Worm (Caenorhabditis elegans) whole organism, L1 larva: ENCODE results near the gene ZK563.7.
A peak's percentile ranks its signal among the peaks of the same experiment; 100 is the strongest.

ENCODE experiments used
- C16A3.4 ChIP-seq: fragments of 150-350 bp; optimal IDR thresholded peaks from 2 replicates; lab custom pipeline; 2014; ENCODE audit warnings: missing biosample characterization, missing genetic modification characterization
- C34B4.2 ChIP-seq: sonication (generic microtip); optimal IDR thresholded peaks from 2 replicates; lab custom pipeline; 2017; ENCODE audit warnings: mild to moderate bottlenecking, missing genetic modification characterization, missing compliant biosample characterization
- Y116A8C.19 ChIP-seq: sonication (generic microtip); optimal IDR thresholded peaks from 2 replicates; lab custom pipeline; 2016; ENCODE audit warnings: missing compliant biosample characterization, missing genetic modification characterization, borderline replicate concordance
- ceh-82 ChIP-seq, 3 experiments: fragments of 150-350 bp in 1 of 3; sonication (generic microtip) in 2 of 3; optimal IDR thresholded peaks; 2 replicates each; lab custom pipeline; 2014 to 2017; ENCODE audit warnings: missing biosample characterization in 3 of 3, missing genetic modification characterization in 3 of 3
- ceh-88 ChIP-seq: fragments of 200-800 bp; sonication (Bioruptor generic); IDR thresholded peaks from 2 replicates; pipeline ENCODE4 v1.3.6; 2022; ENCODE audit warnings: missing genetic modification characterization, missing compliant biosample characterization
- ceh-90 ChIP-seq: sonication (generic microtip); optimal IDR thresholded peaks from 2 replicates; lab custom pipeline; 2016; ENCODE audit warnings: missing genetic modification characterization, missing compliant biosample characterization
- ces-1 ChIP-seq: fragments of 150-350 bp; optimal IDR thresholded peaks from 2 replicates; lab custom pipeline; 2014; ENCODE audit warnings: missing biosample characterization, missing genetic modification reagents, missing genetic modification characterization
- dpl-1 ChIP-seq, 3 experiments: fragments of 150-350 bp in 2 of 3; sonication (generic microtip) in 1 of 3; optimal IDR thresholded peaks; 2 replicates each; lab custom pipeline; 2014 to 2017; ENCODE audit warnings: missing biosample characterization in 3 of 3, missing genetic modification characterization in 3 of 3, missing genetic modification reagents in 3 of 3
- dsc-1 ChIP-seq: sonication (generic microtip); optimal IDR thresholded peaks from 2 replicates; lab custom pipeline; 2016; ENCODE audit warnings: mild to moderate bottlenecking, missing genetic modification characterization, missing compliant biosample characterization
- efl-1 ChIP-seq, 4 experiments: fragments of 150-350 bp; optimal IDR thresholded peaks in 3 of 4; peaks in 1 of 4; 1 replicate in 1 of 4; 2 replicates in 3 of 4; lab custom pipeline; 2014; ENCODE audit warnings: missing biosample characterization in 2 of 4, missing genetic modification characterization in 2 of 4, missing genetic modification reagents in 2 of 4
- egl-27 ChIP-seq, 2 experiments: fragments of 150-350 bp in 1 of 2; sonication (generic microtip); optimal IDR thresholded peaks; 3 replicates each; lab custom pipeline; 2017 to 2018; ENCODE audit warnings: missing biosample characterization in 2 of 2, missing genetic modification characterization in 2 of 2, missing genetic modification reagents in 2 of 2
- elt-3 ChIP-seq, 6 experiments: fragments of 150-350 bp in 1 of 6; sonication (generic microtip); optimal IDR thresholded peaks; 2 replicates each; lab custom pipeline; 2017 to 2018; ENCODE audit warnings: missing biosample characterization in 6 of 6, missing genetic modification characterization in 6 of 6, inconsistent platforms in 1 of 6
- fkh-10 ChIP-seq: sonication (generic microtip); optimal IDR thresholded peaks from 2 replicates; lab custom pipeline; 2017; ENCODE audit warnings: missing biosample characterization, missing genetic modification reagents, missing genetic modification characterization
- fkh-8 ChIP-seq: sonication (generic microtip); optimal IDR thresholded peaks from 2 replicates; lab custom pipeline; 2016; ENCODE audit warnings: mild to moderate bottlenecking, missing genetic modification characterization, missing compliant biosample characterization
- grh-1 ChIP-seq: fragments of 200-800 bp; sonication (Bioruptor generic); IDR thresholded peaks from 2 replicates; pipeline ENCODE4 v1.3.6; 2022; ENCODE audit warnings: missing genetic modification reagents, missing genetic modification characterization, missing compliant biosample characterization
- hlh-17 ChIP-seq: fragments of 200-800 bp; sonication (Bioruptor generic); optimal IDR thresholded peaks from 2 replicates; lab custom pipeline; 2018; ENCODE audit warnings: missing genetic modification characterization, mild to moderate bottlenecking, missing compliant biosample characterization, moderate library complexity, borderline replicate concordance
- hlh-4 ChIP-seq: sonication (generic microtip); optimal IDR thresholded peaks from 2 replicates; lab custom pipeline; 2016; ENCODE audit warnings: mild to moderate bottlenecking, missing genetic modification characterization, missing compliant biosample characterization
- jun-1 ChIP-seq: fragments of 150-350 bp; optimal IDR thresholded peaks from 2 replicates; lab custom pipeline; 2014; ENCODE audit warnings: missing biosample characterization, missing genetic modification reagents, missing genetic modification characterization
- lin-13 ChIP-seq: fragments of 150-350 bp; optimal IDR thresholded peaks from 2 replicates; lab custom pipeline; 2014; ENCODE audit warnings: missing biosample characterization, missing genetic modification reagents, missing genetic modification characterization
- lin-14 ChIP-seq: fragments of 200-800 bp; sonication (Bioruptor generic); optimal IDR thresholded peaks from 2 replicates; lab custom pipeline; 2018; ENCODE audit warnings: mild to moderate bottlenecking, missing genetic modification characterization, moderate library complexity, missing compliant biosample characterization
- lin-15B ChIP-seq: fragments of 150-350 bp; sonication (generic microtip); optimal IDR thresholded peaks from 3 replicates; lab custom pipeline; 2014; ENCODE audit warnings: missing biosample characterization, missing genetic modification characterization
- lin-35 ChIP-seq, 2 experiments: fragments of 150-350 bp; optimal IDR thresholded peaks; 2 replicates each; lab custom pipeline; 2014; ENCODE audit warnings: missing biosample characterization in 2 of 2, missing genetic modification characterization in 2 of 2, missing genetic modification reagents in 2 of 2
- mab-9 ChIP-seq: fragments of 200-800 bp; sonication (Bioruptor generic); IDR thresholded peaks from 2 replicates; pipeline ENCODE4 v1.3.6; 2022; ENCODE audit warnings: missing genetic modification reagents, missing genetic modification characterization, missing compliant biosample characterization
- mdl-1 ChIP-seq, 2 experiments: fragments of 150-350 bp; optimal IDR thresholded peaks; 2 replicates each; lab custom pipeline; 2014 to 2017; ENCODE audit warnings: missing biosample characterization in 2 of 2, missing genetic modification characterization in 2 of 2, inconsistent platforms in 1 of 2
- nhr-11 ChIP-seq: fragments of 150-350 bp; optimal IDR thresholded peaks from 2 replicates; lab custom pipeline; 2014; ENCODE audit warnings: missing biosample characterization, missing genetic modification characterization
- nhr-12 ChIP-seq: sonication (generic microtip); optimal IDR thresholded peaks from 2 replicates; lab custom pipeline; 2017; ENCODE audit warnings: missing biosample characterization, missing genetic modification characterization
- nhr-76 ChIP-seq: sonication (generic microtip); optimal IDR thresholded peaks from 2 replicates; lab custom pipeline; 2017; ENCODE audit warnings: missing biosample characterization, missing genetic modification characterization
- nhr-77 ChIP-seq: fragments of 150-350 bp; optimal IDR thresholded peaks from 2 replicates; lab custom pipeline; 2014; ENCODE audit warnings: missing biosample characterization, missing genetic modification characterization
- pag-3 ChIP-seq: sonication (generic microtip); optimal IDR thresholded peaks from 2 replicates; lab custom pipeline; 2017; ENCODE audit warnings: missing genetic modification characterization, mild to moderate bottlenecking, missing compliant biosample characterization, antibody characterized with exemption, borderline replicate concordance; ENCODE audit not compliant: insufficient read depth
- pax-3 ChIP-seq: fragments of 200-800 bp; sonication (Bioruptor generic); optimal IDR thresholded peaks from 2 replicates; lab custom pipeline; 2018; ENCODE audit warnings: mild to moderate bottlenecking, missing genetic modification characterization, moderate library complexity, missing compliant biosample characterization
- skn-1 ChIP-seq: fragments of 150-350 bp; optimal IDR thresholded peaks from 2 replicates; lab custom pipeline; 2014; ENCODE audit warnings: missing biosample characterization, missing genetic modification characterization
- snpc-4 ChIP-seq: fragments of 150-350 bp; optimal IDR thresholded peaks from 2 replicates; lab custom pipeline; 2014; ENCODE audit warnings: missing biosample characterization, missing genetic modification characterization
- snu-23 ChIP-seq: sonication (generic microtip); optimal IDR thresholded peaks from 2 replicates; lab custom pipeline; 2016; ENCODE audit warnings: missing genetic modification characterization, missing compliant biosample characterization
- sox-4 ChIP-seq: sonication (generic microtip); optimal IDR thresholded peaks from 2 replicates; lab custom pipeline; 2016; ENCODE audit warnings: missing genetic modification characterization, missing compliant biosample characterization
- sup-37 ChIP-seq: fragments of 200-800 bp; sonication (Bioruptor generic); optimal IDR thresholded peaks from 2 replicates; lab custom pipeline; 2018; ENCODE audit warnings: mild to moderate bottlenecking, missing genetic modification characterization, missing compliant biosample characterization
- tbx-2 ChIP-seq: sonication (generic microtip); optimal IDR thresholded peaks from 2 replicates; lab custom pipeline; 2016; ENCODE audit warnings: missing genetic modification characterization, missing compliant biosample characterization
- unc-130 ChIP-seq: fragments of 150-350 bp; optimal IDR thresholded peaks from 2 replicates; lab custom pipeline; 2017; ENCODE audit warnings: missing biosample characterization, missing genetic modification characterization, inconsistent platforms
- unc-86 ChIP-seq: sonication (generic microtip); optimal IDR thresholded peaks from 2 replicates; lab custom pipeline; 2016; ENCODE audit warnings: missing genetic modification characterization, missing compliant biosample characterization
- vab-15 ChIP-seq: sonication (generic microtip); optimal IDR thresholded peaks from 2 replicates; lab custom pipeline; 2017; ENCODE audit warnings: missing genotype, mild to moderate bottlenecking, missing genetic modification characterization, missing compliant biosample characterization
- zag-1 ChIP-seq: fragments of 150-350 bp; optimal IDR thresholded peaks from 2 replicates; lab custom pipeline; 2014; ENCODE audit warnings: missing biosample characterization, missing genetic modification characterization
- zip-4 ChIP-seq: fragments of 200-800 bp; sonication (Bioruptor generic); optimal IDR thresholded peaks from 2 replicates; lab custom pipeline; 2018; ENCODE audit warnings: mild to moderate bottlenecking, missing genetic modification characterization, moderate library complexity, missing compliant biosample characterization

Gene ZK563.7

DNA sequence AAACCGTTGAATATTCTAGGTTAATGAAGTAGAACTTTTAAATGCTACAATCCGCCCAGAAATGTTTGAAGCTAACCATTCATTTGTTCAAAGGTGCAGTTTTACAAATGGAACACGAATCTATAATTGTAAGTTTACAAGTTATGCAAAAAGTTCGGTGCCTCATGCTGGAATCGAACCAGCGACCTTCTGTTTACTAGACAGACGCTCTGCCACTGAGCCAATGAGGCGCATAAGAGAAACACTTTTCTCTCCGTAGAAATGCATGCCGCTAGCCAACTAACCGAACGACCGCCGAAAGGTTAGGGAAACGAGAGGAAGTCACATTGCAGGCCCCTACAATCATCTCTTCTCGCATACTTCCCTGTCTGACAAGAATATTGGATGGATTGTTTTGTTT lies 9.0 kb upstream of the ZK563.7 start (continued):
- TF ChIP-seq efl-1 (optimal IDR thresholded peaks at IDR 0.05; lab: Kevin White, UChicago) = peak; percentile 39 to 40
- peak in 1 of 2 experiments; percentile 7 for TF ChIP-seq efl-1 (GFP tag; optimal IDR thresholded peaks at IDR 0.05 in 1 of 2; lab: Kevin White, UChicago)
- peak; percentile 14 for TF ChIP-seq nhr-76 (tag; lab: Kevin White, UChicago)
- TF ChIP-seq vab-15 (tag; lab: Kevin White, UChicago) = peak; percentile 12
- TF ChIP-seq dpl-1 (GFP tag; optimal IDR thresholded peaks at IDR 0.05; lab: Kevin White, UChicago) = peak in 2 of 3 experiments; percentile 10 to 21
- TF ChIP-seq pag-3 = no peak
- TF ChIP-seq snpc-4 (tag; lab: Kevin White, UChicago) = peak; percentile 14
- peak; percentile 53 for TF ChIP-seq fkh-10 (GFP tag; lab: Kevin White, UChicago)
- peak; percentile 50; the same call in 1 of the 2 replicates for TF ChIP-seq ceh-88
- TF ChIP-seq snu-23 (GFP tag; lab: Kevin White, UChicago) = peak; percentile 83
- peak; percentile 68 for TF ChIP-seq fkh-8 (tag; lab: Kevin White, UChicago)
- peak; percentile 74 for TF ChIP-seq dsc-1
- peak; percentile 74 for TF ChIP-seq nhr-77 (tag; lab: Kevin White, UChicago)
- 0 out of 2 replicates have a peak, but pooled peaks have one; percentile 45 for TF ChIP-seq mab-9 (GFP tag; lab: Robert Waterston, UW)
- TF ChIP-seq unc-86 (tag; lab: Kevin White, UChicago) = peak; percentile 66
- TF ChIP-seq ceh-82 (tag; optimal IDR thresholded peaks at IDR 0.05; lab: Kevin White, UChicago) = peak; percentile 36 to 75 (median 65)
- TF ChIP-seq mdl-1 (tag; optimal IDR thresholded peaks at IDR 0.05; lab: Kevin White, UChicago) = peak in 1 of 2 experiments; percentile 68
- no peak for TF ChIP-seq sup-37 (GFP tag; lab: Kevin White, UChicago)
- no peak for TF ChIP-seq egl-27 (tag; optimal IDR thresholded peaks at IDR 0.05; lab: Kevin White, UChicago)
- TF ChIP-seq lin-13 (GFP tag; lab: Kevin White, UChicago) = peak; percentile 5
- TF ChIP-seq elt-3 (tag; optimal IDR thresholded peaks at IDR 0.05; lab: Kevin White, UChicago) = peak in 2 of 6 experiments; percentile 18 to 49
- TF ChIP-seq pax-3 = no peak
- peak; percentile 11 for TF ChIP-seq unc-130 (tag; lab: Kevin White, UChicago)
- TF ChIP-seq ces-1 (GFP tag; lab: Kevin White, UChicago) = no peak
- peak; percentile 69 for TF ChIP-seq jun-1 (tag; lab: Kevin White, UChicago)
- no peak for TF ChIP-seq zag-1 (tag; lab: Kevin White, UChicago)
- TF ChIP-seq hlh-17 = no peak
- TF ChIP-seq grh-1 (GFP tag; lab: Robert Waterston, UW) = peak; percentile 20; the same call in 1 of the 2 replicates
- TF ChIP-seq tbx-2 = peak; percentile 71
- peak; percentile 24 for TF ChIP-seq ceh-90 (tag; lab: Kevin White, UChicago)
- no peak for TF ChIP-seq sox-4 (tag; lab: Kevin White, UChicago)
- peak; percentile 35 for TF ChIP-seq skn-1 (tag; lab: Kevin White, UChicago)
- TF ChIP-seq C16A3.4 (tag; lab: Kevin White, UChicago) = peak; percentile 77
- TF ChIP-seq nhr-11 (tag; lab: Kevin White, UChicago) = no peak
- no peak for TF ChIP-seq lin-15B
- TF ChIP-seq Y116A8C.19 (tag; lab: Kevin White, UChicago) = no peak
- peak; percentile 26 for TF ChIP-seq zip-4 (GFP tag; lab: Kevin White, UChicago)

DNA sequence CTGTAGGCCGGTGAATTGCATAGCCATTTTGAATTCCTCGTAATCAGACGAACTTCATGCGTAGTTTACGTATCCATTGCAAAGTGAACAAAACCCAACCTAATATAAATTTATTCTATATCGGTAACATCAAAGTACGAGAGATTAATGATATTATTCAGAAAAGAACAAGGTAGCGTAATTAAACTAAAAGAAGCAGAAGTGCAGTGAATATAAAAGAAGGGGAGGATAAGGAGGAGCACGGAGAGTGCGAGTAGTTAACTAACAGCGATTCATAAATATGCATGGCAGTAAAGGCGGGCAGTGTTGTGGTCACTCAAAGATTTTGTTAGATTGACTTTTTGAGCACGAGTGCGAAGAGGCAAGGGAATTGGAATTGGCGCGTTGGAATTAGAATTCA lies 5.6 kb upstream of the ZK563.7 start, which contains the start of gene clc-3:
Gene clc-3 (minus strand): TSS at position 101 of the 400 bp plus-strand sequence.
- TF ChIP-seq C34B4.2 (no peak), hlh-4 (tag; lab: Kevin White, UChicago) (no peak), nhr-12 (tag; lab: Kevin White, UChicago) (no peak), lin-35 (GFP tag; optimal IDR thresholded peaks at IDR 0.05; lab: Kevin White, UChicago) (no peak), zag-1 (tag; lab: Kevin White, UChicago) (no peak), tbx-2 (no peak), lin-14 (GFP tag; lab: Kevin White, UChicago) (peak; percentile 2), pag-3 (no peak)
